Worm (Caenorhabditis elegans): ENCODE measurements around the gene ekl-6.

Gene ekl-6

ce11 chrIII:10096525-10096972, 32.3 kb downstream of the ekl-6 start (continued):
- peak; percentile 73 for TF ChIP-seq mcd-1 (GFP tag; IDR thresholded peaks at IDR 0.05)
- TF ChIP-seq ztf-18 (tag; optimal IDR thresholded peaks at IDR 0.05): peak; percentile 63
- TF ChIP-seq snpc-3.4 (tag; optimal IDR thresholded peaks at IDR 0.05): no peak
- peak; percentile 95 for TF ChIP-seq zfh-2 (GFP tag; conservative IDR thresholded peaks at IDR 0.05)
- TF ChIP-seq Y53G8AR.9 (GFP tag; conservative IDR thresholded peaks at IDR 0.05): peak; percentile 60; the same call in 1 of the 2 replicates
- no peak for TF ChIP-seq lsl-1 (GFP tag; optimal IDR thresholded peaks at IDR 0.05)
- no peak for TF ChIP-seq ccch-3 (GFP tag; optimal IDR thresholded peaks at IDR 0.05)
- TF ChIP-seq D2030.7 (GFP tag; IDR thresholded peaks at IDR 0.05): no peak
- no peak for TF ChIP-seq lag-1 (GFP tag; IDR thresholded peaks at IDR 0.05)
- TF ChIP-seq B0019.2 (GFP tag; conservative IDR thresholded peaks at IDR 0.05): no peak
- TF ChIP-seq snpc-1.3 (tag; optimal IDR thresholded peaks at IDR 0.05; ENCODE audit: insufficient read depth): no peak
- no peak for TF ChIP-seq ceh-91 (GFP tag; IDR thresholded peaks at IDR 0.05)
- no peak for TF ChIP-seq F33H1.4 (GFP tag; IDR thresholded peaks at IDR 0.05)
- peak; percentile 66; the same call in 1 of the 2 replicates for TF ChIP-seq C06A6.2 (GFP tag; conservative IDR thresholded peaks at IDR 0.05)
- TF ChIP-seq Y56A3A.18 (GFP tag; IDR thresholded peaks at IDR 0.05): no peak
- no peak; the same call in 1 of the 2 replicates for TF ChIP-seq attf-3 (GFP tag; conservative IDR thresholded peaks at IDR 0.05)
- TF ChIP-seq ceh-100 (GFP tag; IDR thresholded peaks at IDR 0.05): no peak
- peak; percentile 79 for TF ChIP-seq chd-7 (tag; optimal IDR thresholded peaks at IDR 0.05)
- TF ChIP-seq pbrm-1 (GFP tag; IDR thresholded peaks at IDR 0.05): peak; percentile 60; the same call in 1 of the 2 replicates
- TF ChIP-seq hlh-12 (tag; optimal IDR thresholded peaks at IDR 0.05): no peak
- TF ChIP-seq gei-17 (GFP tag; optimal IDR thresholded peaks at IDR 0.05): no peak
- 0 out of 2 replicates have a peak, but pooled peaks have one; percentile 13 for TF ChIP-seq ztf-28 (GFP tag; IDR thresholded peaks at IDR 0.05)
- no peak for TF ChIP-seq akir-1 (GFP tag; optimal IDR thresholded peaks at IDR 0.05)
- TF ChIP-seq F23B12.7 (tag; optimal IDR thresholded peaks at IDR 0.05; ENCODE audit: insufficient read depth): no peak
- no peak for TF ChIP-seq mxl-1 (tag; optimal IDR thresholded peaks at IDR 0.05)
- no peak for TF ChIP-seq him-1 (tag; optimal IDR thresholded peaks at IDR 0.05)
- peak; percentile 92 for TF ChIP-seq K12H6.12 (tag; optimal IDR thresholded peaks at IDR 0.05)
- no peak for TF ChIP-seq mel-28 (tag; optimal IDR thresholded peaks at IDR 0.05; ENCODE audit: borderline replicate concordance)
- peak; percentile 57 for TF ChIP-seq ets-4 (GFP tag; optimal IDR thresholded peaks at IDR 0.05)
- no peak for TF ChIP-seq snpc-1.1 (tag; optimal IDR thresholded peaks at IDR 0.05; ENCODE audit: insufficient read depth)
- no peak for TF ChIP-seq die-1 (tag; optimal IDR thresholded peaks at IDR 0.05)
- TF ChIP-seq bed-1 (GFP tag; IDR thresholded peaks at IDR 0.05): no peak
- TF ChIP-seq egl-44 (GFP tag; IDR thresholded peaks at IDR 0.05): no peak
- peak; percentile 56 for TF ChIP-seq tlf-1 (GFP tag; optimal IDR thresholded peaks at IDR 0.05)
- TF ChIP-seq attf-5 (GFP tag; optimal IDR thresholded peaks at IDR 0.05): peak; percentile 95
- no peak for TF ChIP-seq madf-3 (GFP tag; IDR thresholded peaks at IDR 0.05)
- no peak for TF ChIP-seq attf-6 (GFP tag; IDR thresholded peaks at IDR 0.05)
- no peak for TF ChIP-seq dpff-1 (tag; optimal IDR thresholded peaks at IDR 0.05)
- TF ChIP-seq nhr-27 (tag; optimal IDR thresholded peaks at IDR 0.05): no peak
- no peak for TF ChIP-seq egl-18 (GFP tag; IDR thresholded peaks at IDR 0.05)
- no peak for TF ChIP-seq B0336.3 (GFP tag; IDR thresholded peaks at IDR 0.05)
- no peak for TF ChIP-seq F57C9.4 (tag; optimal IDR thresholded peaks at IDR 0.05)
- TF ChIP-seq F39B2.1 (GFP tag; IDR thresholded peaks at IDR 0.05): no peak
- no peak for TF ChIP-seq fkh-3 (tag; optimal IDR thresholded peaks at IDR 0.05)
- no peak for TF ChIP-seq F49E8.2 (tag; optimal IDR thresholded peaks at IDR 0.05; ENCODE audit: insufficient read depth)
- no peak for TF ChIP-seq xnd-1 (tag; optimal IDR thresholded peaks at IDR 0.05)
- 0 out of 2 replicates have a peak, but pooled peaks have one; percentile 27 for TF ChIP-seq rcor-1 (GFP tag; IDR thresholded peaks at IDR 0.05)

Measured in whole organism, young adult.